Worm (Caenorhabditis elegans): Measurements from ENCODE around the gene ZC250.4.

ZC250.4 gene

ce11 chrV:5779984-5780383, 33.0 kb downstream of the ZC250.4 start (continued):
- no peak for TF ChIP-seq lin-13 (GFP tag; optimal IDR thresholded peaks at IDR 0.05)
- no peak for TF ChIP-seq xbp-1 (tag; optimal IDR thresholded peaks at IDR 0.05)
- TF ChIP-seq F16B12.6 (tag; optimal IDR thresholded peaks at IDR 0.05), result no peak
- no peak for TF ChIP-seq tbx-2 (tag; optimal IDR thresholded peaks at IDR 0.05)
- no peak for TF ChIP-seq nhr-12 (tag; optimal IDR thresholded peaks at IDR 0.05)
- TF ChIP-seq ceh-82 (tag; optimal IDR thresholded peaks at IDR 0.05), result peak in 2 of 3 experiments; percentile 19 to 45
- TF ChIP-seq fos-1 (tag; optimal IDR thresholded peaks at IDR 0.05), result no peak
- TF ChIP-seq rnt-1 (tag; optimal IDR thresholded peaks at IDR 0.05), result peak; percentile 68
- no peak for TF ChIP-seq C04F5.9 (tag; optimal IDR thresholded peaks at IDR 0.05)
- TF ChIP-seq vab-15 (tag; optimal IDR thresholded peaks at IDR 0.05), result no peak
- no peak for TF ChIP-seq ztf-11 (tag; optimal IDR thresholded peaks at IDR 0.05)
- no peak for TF ChIP-seq C34B4.2 (tag; optimal IDR thresholded peaks at IDR 0.05)
- TF ChIP-seq hpl-2 (GFP tag; optimal IDR thresholded peaks at IDR 0.05), result no peak
- no peak for TF ChIP-seq sup-37 (GFP tag; optimal IDR thresholded peaks at IDR 0.05)
- TF ChIP-seq fkh-8 (tag; optimal IDR thresholded peaks at IDR 0.05), result no peak
- no peak for TF ChIP-seq unc-30 (tag; optimal IDR thresholded peaks at IDR 0.05)
- no peak for TF ChIP-seq egl-13 (tag; optimal IDR thresholded peaks at IDR 0.05)
- no peak for TF ChIP-seq nhr-11 (tag; optimal IDR thresholded peaks at IDR 0.05)
- peak; percentile 54 for TF ChIP-seq nhr-71 (tag; optimal IDR thresholded peaks at IDR 0.05)
- no peak for TF ChIP-seq Y116A8C.19 (tag; optimal IDR thresholded peaks at IDR 0.05; ENCODE audit: borderline replicate concordance)
- no peak for TF ChIP-seq blmp-1 (tag; optimal IDR thresholded peaks at IDR 0.05)
- no peak for TF ChIP-seq mef-2 (tag; optimal IDR thresholded peaks at IDR 0.05)
- TF ChIP-seq dpl-1 (GFP tag; optimal IDR thresholded peaks at IDR 0.05), result no peak
- TF ChIP-seq efl-3 (GFP tag; optimal IDR thresholded peaks at IDR 0.05), result no peak
- TF ChIP-seq irx-1 (tag; optimal IDR thresholded peaks at IDR 0.05), result no peak
- TF ChIP-seq snu-23 (GFP tag; optimal IDR thresholded peaks at IDR 0.05), result peak; percentile 32
- TF ChIP-seq mdl-1 (tag; optimal IDR thresholded peaks at IDR 0.05), result peak in 1 of 2 experiments; percentile 22
- TF ChIP-seq lin-15B (tag; optimal IDR thresholded peaks at IDR 0.05), result no peak
- TF ChIP-seq mab-9 (GFP tag; IDR thresholded peaks at IDR 0.05), result no peak
- no peak for TF ChIP-seq pag-3 (tag; optimal IDR thresholded peaks at IDR 0.05; ENCODE audit: borderline replicate concordance, insufficient read depth)
- no peak for TF ChIP-seq sptf-1 (tag; optimal IDR thresholded peaks at IDR 0.05)
- no peak for TF ChIP-seq hlh-17 (GFP tag; optimal IDR thresholded peaks at IDR 0.05; ENCODE audit: borderline replicate concordance)
- TF ChIP-seq lsy-2 (tag; optimal IDR thresholded peaks at IDR 0.05), result peak in 1 of 2 experiments; percentile 39
- TF ChIP-seq alr-1 (tag; optimal IDR thresholded peaks at IDR 0.05; ENCODE audit: borderline replicate concordance), result no peak
- TF ChIP-seq pax-3 (tag; optimal IDR thresholded peaks at IDR 0.05), result no peak
- TF ChIP-seq pqm-1 (tag; optimal IDR thresholded peaks at IDR 0.05), result no peak
- TF ChIP-seq isw-1 (GFP tag; IDR thresholded peaks at IDR 0.05), result no peak
- TF ChIP-seq ceh-8 (GFP tag; optimal IDR thresholded peaks at IDR 0.05), result no peak
- no peak for TF ChIP-seq zip-4 (GFP tag; optimal IDR thresholded peaks at IDR 0.05)
- TF ChIP-seq ceh-88 (GFP tag; IDR thresholded peaks at IDR 0.05), result no peak
- no peak for TF ChIP-seq snpc-4 (tag; optimal IDR thresholded peaks at IDR 0.05)
- TF ChIP-seq unc-98 (GFP tag; IDR thresholded peaks at IDR 0.05), result 0 out of 2 replicates have a peak, but pooled peaks have one; percentile 22
- TF ChIP-seq aly-2 (tag; optimal IDR thresholded peaks at IDR 0.05), result no peak
- no peak for TF ChIP-seq egl-27 (tag; optimal IDR thresholded peaks at IDR 0.05)
- no peak for TF ChIP-seq nhr-84 (tag; optimal IDR thresholded peaks at IDR 0.05)
- peak; percentile 48 for TF ChIP-seq nhr-85 (tag)
- no peak for TF ChIP-seq unc-86 (tag; optimal IDR thresholded peaks at IDR 0.05)
- TF ChIP-seq elt-2 (tag; optimal IDR thresholded peaks at IDR 0.05), result no peak
- TF ChIP-seq ces-1 (GFP tag; optimal IDR thresholded peaks at IDR 0.05), result no peak
- TF ChIP-seq lin-39 (tag; optimal IDR thresholded peaks at IDR 0.05), result no peak
